ENCODE assay signal across 1 fruit fly cellular context in genomic region chr3R:30890045-30890444, dm6.
A peak's percentile ranks its signal among the peaks of the same experiment; 100 is the strongest.
TF ChIP-seq lines count a peak whose summit lies in the region.

No protein-coding gene starts in this region.

TF ChIP-seq in whole organism, prepupa, 60 proteins besides CTCF, POLR2A, EP300 and RAD21 (continued from another document):
- TF ChIP-seq achi (GFP tag; optimal IDR thresholded peaks at IDR 0.05; lab: Kevin White, UChicago) = peak; percentile 32
